Worm (Caenorhabditis elegans): ENCODE measurements around the gene vha-6.

DNA sequence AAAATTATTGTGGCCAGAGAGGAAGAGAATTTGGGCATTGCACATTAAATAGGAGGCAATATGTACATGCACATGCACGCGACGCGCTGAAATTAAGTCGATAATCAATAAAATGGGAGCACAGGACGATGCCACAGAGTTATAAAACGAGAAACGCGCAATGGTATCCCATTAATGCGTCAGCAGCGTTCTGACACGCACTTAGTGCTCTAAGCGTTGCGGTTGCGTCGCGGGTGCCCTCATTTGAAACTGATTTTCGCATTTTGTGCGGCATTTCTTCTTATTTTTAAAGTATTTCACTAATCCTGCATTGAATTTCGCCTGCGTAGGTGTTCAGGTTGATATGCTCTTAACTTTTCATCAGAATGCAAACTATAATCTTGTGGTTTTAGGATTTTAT, 14.8 kb upstream of the vha-6 start, which contains the start of gene rsp-1:
- TF ChIP-seq elt-3 (tag; optimal IDR thresholded peaks at IDR 0.05) (peak in 4 of 6 experiments; percentile 24 to 96 (median 67)), skn-1 (tag; optimal IDR thresholded peaks at IDR 0.05) (peak; percentile 83), mdl-1 (tag; optimal IDR thresholded peaks at IDR 0.05) (peak in 1 of 2 experiments; percentile 85), pax-3 (tag; optimal IDR thresholded peaks at IDR 0.05) (peak; percentile 73)
